Worm (Caenorhabditis elegans): ENCODE results near the gene C53A5.2.

- TF ChIP-seq ztf-29 (GFP tag; IDR thresholded peaks at IDR 0.05) (no peak), tab-1 (GFP tag; IDR thresholded peaks at IDR 0.05) (no peak), ztf-23 (GFP tag; IDR thresholded peaks at IDR 0.05) (no peak), flt-1 (GFP tag; IDR thresholded peaks at IDR 0.05) (no peak), ref-1 (GFP tag; conservative IDR thresholded peaks at IDR 0.05) (no peak), cog-1 (tag; optimal IDR thresholded peaks at IDR 0.05) (no peak)
Observed at ce11 chrV:14522514-14522913, 491 bp downstream of the C53A5.2 start, which contains the start of gene C53A5.16.

Data from whole organism, midembryonic.